Worm (Caenorhabditis elegans) whole organism, L1 larva: ENCODE results near the gene C03A3.3.

Source experiments
- C34B4.2 ChIP-seq: sonication (generic microtip); optimal IDR thresholded peaks from 2 replicates; lab custom pipeline; 2017; ENCODE audit warnings: mild to moderate bottlenecking, missing genetic modification characterization, missing compliant biosample characterization
- ceh-63 ChIP-seq: fragments of 200-800 bp; sonication (Bioruptor generic); optimal IDR thresholded peaks from 2 replicates; lab custom pipeline; 2018; ENCODE audit warnings: mild to moderate bottlenecking, missing genetic modification characterization, missing compliant biosample characterization
- ceh-88 ChIP-seq: fragments of 200-800 bp; sonication (Bioruptor generic); IDR thresholded peaks from 2 replicates; pipeline ENCODE4 v1.3.6; 2022; ENCODE audit warnings: missing genetic modification characterization, missing compliant biosample characterization
- ceh-90 ChIP-seq: sonication (generic microtip); optimal IDR thresholded peaks from 2 replicates; lab custom pipeline; 2016; ENCODE audit warnings: missing genetic modification characterization, missing compliant biosample characterization
- dpl-1 ChIP-seq, 3 experiments: fragments of 150-350 bp in 2 of 3; sonication (generic microtip) in 1 of 3; optimal IDR thresholded peaks; 2 replicates each; lab custom pipeline; 2014 to 2017; ENCODE audit warnings: missing biosample characterization in 3 of 3, missing genetic modification characterization in 3 of 3, missing genetic modification reagents in 3 of 3
- egl-13 ChIP-seq: sonication (generic microtip); optimal IDR thresholded peaks from 2 replicates; lab custom pipeline; 2016; ENCODE audit warnings: missing genotype, missing genetic modification reagents, missing genetic modification characterization, missing compliant biosample characterization
- elt-2 ChIP-seq: sonication (generic microtip); optimal IDR thresholded peaks from 2 replicates; lab custom pipeline; 2016; ENCODE audit warnings: missing genetic modification characterization, mild to moderate bottlenecking, inconsistent platforms, missing compliant biosample characterization, missing genetic modification reagents
- elt-3 ChIP-seq, 6 experiments: fragments of 150-350 bp in 1 of 6; sonication (generic microtip); optimal IDR thresholded peaks; 2 replicates each; lab custom pipeline; 2017 to 2018; ENCODE audit warnings: missing biosample characterization in 6 of 6, missing genetic modification characterization in 6 of 6, inconsistent platforms in 1 of 6
- fkh-10 ChIP-seq: sonication (generic microtip); optimal IDR thresholded peaks from 2 replicates; lab custom pipeline; 2017; ENCODE audit warnings: missing biosample characterization, missing genetic modification reagents, missing genetic modification characterization
- fkh-4 ChIP-seq: sonication (generic microtip); optimal IDR thresholded peaks from 2 replicates; lab custom pipeline; 2016; ENCODE audit warnings: missing compliant biosample characterization, missing genetic modification characterization, borderline replicate concordance
- grh-1 ChIP-seq: fragments of 200-800 bp; sonication (Bioruptor generic); IDR thresholded peaks from 2 replicates; pipeline ENCODE4 v1.3.6; 2022; ENCODE audit warnings: missing genetic modification reagents, missing genetic modification characterization, missing compliant biosample characterization
- hlh-17 ChIP-seq: fragments of 200-800 bp; sonication (Bioruptor generic); optimal IDR thresholded peaks from 2 replicates; lab custom pipeline; 2018; ENCODE audit warnings: missing genetic modification characterization, mild to moderate bottlenecking, missing compliant biosample characterization, moderate library complexity, borderline replicate concordance
- jun-1 ChIP-seq: fragments of 150-350 bp; optimal IDR thresholded peaks from 2 replicates; lab custom pipeline; 2014; ENCODE audit warnings: missing biosample characterization, missing genetic modification reagents, missing genetic modification characterization
- lin-13 ChIP-seq: fragments of 150-350 bp; optimal IDR thresholded peaks from 2 replicates; lab custom pipeline; 2014; ENCODE audit warnings: missing biosample characterization, missing genetic modification reagents, missing genetic modification characterization
- lin-14 ChIP-seq: fragments of 200-800 bp; sonication (Bioruptor generic); optimal IDR thresholded peaks from 2 replicates; lab custom pipeline; 2018; ENCODE audit warnings: mild to moderate bottlenecking, missing genetic modification characterization, moderate library complexity, missing compliant biosample characterization
- lin-35 ChIP-seq, 2 experiments: fragments of 150-350 bp; optimal IDR thresholded peaks; 2 replicates each; lab custom pipeline; 2014; ENCODE audit warnings: missing biosample characterization in 2 of 2, missing genetic modification characterization in 2 of 2, missing genetic modification reagents in 2 of 2
- lsy-2 ChIP-seq, 2 experiments: fragments of 150-350 bp; optimal IDR thresholded peaks; 2 replicates each; lab custom pipeline; 2014; ENCODE audit warnings: missing biosample characterization in 2 of 2, missing genetic modification characterization in 2 of 2
- mdl-1 ChIP-seq, 2 experiments: fragments of 150-350 bp; optimal IDR thresholded peaks; 2 replicates each; lab custom pipeline; 2014 to 2017; ENCODE audit warnings: missing biosample characterization in 2 of 2, missing genetic modification characterization in 2 of 2, inconsistent platforms in 1 of 2
- nhr-11 ChIP-seq: fragments of 150-350 bp; optimal IDR thresholded peaks from 2 replicates; lab custom pipeline; 2014; ENCODE audit warnings: missing biosample characterization, missing genetic modification characterization
- nhr-20 ChIP-seq: sonication (generic microtip); optimal IDR thresholded peaks from 2 replicates; lab custom pipeline; 2016; ENCODE audit warnings: mild to moderate bottlenecking, missing genetic modification characterization, missing compliant biosample characterization
- nhr-237 ChIP-seq: fragments of 150-350 bp; optimal IDR thresholded peaks from 2 replicates; lab custom pipeline; 2014; ENCODE audit warnings: missing biosample characterization, missing genetic modification characterization
- nhr-28 ChIP-seq: fragments of 150-350 bp; optimal IDR thresholded peaks from 2 replicates; lab custom pipeline; 2014; ENCODE audit warnings: missing biosample characterization, missing genetic modification characterization
- nhr-71 ChIP-seq: sonication (generic microtip); optimal IDR thresholded peaks from 2 replicates; lab custom pipeline; 2016; ENCODE audit warnings: mild to moderate bottlenecking, missing genetic modification characterization, moderate library complexity, missing compliant biosample characterization
- nhr-77 ChIP-seq: fragments of 150-350 bp; optimal IDR thresholded peaks from 2 replicates; lab custom pipeline; 2014; ENCODE audit warnings: missing biosample characterization, missing genetic modification characterization
- nhr-84 ChIP-seq: sonication (generic microtip); optimal IDR thresholded peaks from 2 replicates; lab custom pipeline; 2017; ENCODE audit warnings: missing biosample characterization, missing genetic modification characterization
- nhr-85 ChIP-seq: sonication (generic microtip); peaks from one replicate; lab custom pipeline; 2016; ENCODE audit warnings: missing genetic modification characterization, inconsistent platforms, missing compliant biosample characterization
- pag-3 ChIP-seq: sonication (generic microtip); optimal IDR thresholded peaks from 2 replicates; lab custom pipeline; 2017; ENCODE audit warnings: missing genetic modification characterization, mild to moderate bottlenecking, missing compliant biosample characterization, antibody characterized with exemption, borderline replicate concordance; ENCODE audit not compliant: insufficient read depth
- rnt-1 ChIP-seq: sonication (generic microtip); optimal IDR thresholded peaks from 2 replicates; lab custom pipeline; 2016; ENCODE audit warnings: mild to moderate bottlenecking, missing genetic modification characterization, moderate library complexity, missing compliant biosample characterization
- snpc-4 ChIP-seq: fragments of 150-350 bp; optimal IDR thresholded peaks from 2 replicates; lab custom pipeline; 2014; ENCODE audit warnings: missing biosample characterization, missing genetic modification characterization
- snu-23 ChIP-seq: sonication (generic microtip); optimal IDR thresholded peaks from 2 replicates; lab custom pipeline; 2016; ENCODE audit warnings: missing genetic modification characterization, missing compliant biosample characterization
- sox-4 ChIP-seq: sonication (generic microtip); optimal IDR thresholded peaks from 2 replicates; lab custom pipeline; 2016; ENCODE audit warnings: missing genetic modification characterization, missing compliant biosample characterization
- sptf-1 ChIP-seq: fragments of 150-350 bp; optimal IDR thresholded peaks from 2 replicates; lab custom pipeline; 2014; ENCODE audit warnings: missing biosample characterization, missing genetic modification characterization
- tbx-2 ChIP-seq: sonication (generic microtip); optimal IDR thresholded peaks from 2 replicates; lab custom pipeline; 2016; ENCODE audit warnings: missing genetic modification characterization, missing compliant biosample characterization
- unc-62 ChIP-seq: fragments of 150-350 bp; optimal IDR thresholded peaks from 2 replicates; lab custom pipeline; 2014; ENCODE audit warnings: missing biosample characterization, missing genetic modification reagents, missing genetic modification characterization
- ztf-4 ChIP-seq: fragments of 150-350 bp; optimal IDR thresholded peaks from 2 replicates; lab custom pipeline; 2014; ENCODE audit warnings: missing biosample characterization, missing genetic modification characterization

The C03A3.3 gene

DNA sequence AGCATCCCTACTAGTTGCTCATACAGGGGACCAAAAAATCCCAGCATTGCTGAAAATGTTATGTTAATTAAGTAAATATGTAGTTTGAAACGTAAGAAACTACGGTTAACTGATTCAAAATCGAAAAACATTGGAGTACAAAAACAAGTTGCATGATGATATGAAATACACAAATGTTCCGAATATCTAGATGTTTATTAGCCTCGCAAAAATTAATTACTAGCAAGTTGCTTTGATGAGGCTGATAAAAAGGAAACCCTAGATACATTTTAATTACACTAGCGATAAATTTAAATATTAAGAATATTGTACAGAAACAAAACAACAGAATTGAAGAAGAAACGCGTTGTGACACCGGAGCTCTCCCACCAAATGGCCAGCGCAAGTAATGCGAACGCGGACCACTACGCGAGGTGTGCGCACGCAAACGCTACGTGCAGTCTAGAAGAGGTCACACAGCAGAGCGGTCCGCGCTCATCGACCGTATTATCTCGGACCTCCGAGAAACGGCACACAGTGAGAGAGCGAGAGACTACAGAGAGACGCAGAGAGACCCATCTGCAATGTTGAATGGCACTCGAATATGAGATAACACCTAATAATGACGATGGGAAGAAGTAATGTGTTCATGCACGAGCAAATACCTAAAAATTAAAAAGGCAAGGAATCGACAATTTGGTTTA lies 28.0 kb upstream of the C03A3.3 start, which contains the start of gene inx-2:
TSS of gene inx-2 (minus strand) at position 51 of the 683 bp plus-strand sequence.
- TF ChIP-seq C34B4.2 (tag; lab: Kevin White, UChicago) = no peak
- no peak for TF ChIP-seq ceh-88 (GFP tag; lab: Robert Waterston, UW)
- no peak for TF ChIP-seq ceh-63 (GFP tag; lab: Kevin White, UChicago)
- TF ChIP-seq mdl-1 (tag; optimal IDR thresholded peaks at IDR 0.05; lab: Kevin White, UChicago) = no peak

DNA sequence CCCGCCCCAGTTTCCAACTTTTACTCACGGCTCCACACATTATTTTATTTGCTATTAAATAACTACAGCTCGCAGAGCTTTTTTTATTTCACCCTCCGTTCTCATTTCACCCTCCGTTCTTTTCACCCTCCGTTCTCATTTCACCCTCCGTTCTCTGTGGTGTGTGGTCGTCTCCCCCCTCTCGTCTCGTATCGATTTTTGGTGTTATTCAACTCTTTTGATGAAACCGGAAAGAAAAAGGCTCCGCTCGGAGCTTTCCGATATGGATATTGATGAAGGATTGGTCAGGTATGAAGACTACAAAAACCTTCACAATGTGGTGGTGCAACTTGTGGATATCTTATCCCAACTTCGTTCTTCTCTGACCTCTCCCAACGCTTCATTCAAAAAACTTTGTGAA lies 21.7 kb upstream of the C03A3.3 start:
- TF ChIP-seq nhr-20 (tag; lab: Kevin White, UChicago) = no peak
- no peak for TF ChIP-seq fkh-4 (tag; lab: Kevin White, UChicago)
- no peak for TF ChIP-seq mdl-1 (tag; optimal IDR thresholded peaks at IDR 0.05; lab: Kevin White, UChicago)
- no peak for TF ChIP-seq pag-3 (tag; lab: Kevin White, UChicago)
- no peak for TF ChIP-seq sox-4 (tag; lab: Kevin White, UChicago)
- TF ChIP-seq dpl-1 (GFP tag; optimal IDR thresholded peaks at IDR 0.05; lab: Kevin White, UChicago) = no peak
- TF ChIP-seq ztf-4 (tag; lab: Kevin White, UChicago) = no peak
- no peak for TF ChIP-seq lin-35 (GFP tag; optimal IDR thresholded peaks at IDR 0.05; lab: Kevin White, UChicago)
- no peak for TF ChIP-seq sptf-1 (tag; lab: Kevin White, UChicago)

DNA sequence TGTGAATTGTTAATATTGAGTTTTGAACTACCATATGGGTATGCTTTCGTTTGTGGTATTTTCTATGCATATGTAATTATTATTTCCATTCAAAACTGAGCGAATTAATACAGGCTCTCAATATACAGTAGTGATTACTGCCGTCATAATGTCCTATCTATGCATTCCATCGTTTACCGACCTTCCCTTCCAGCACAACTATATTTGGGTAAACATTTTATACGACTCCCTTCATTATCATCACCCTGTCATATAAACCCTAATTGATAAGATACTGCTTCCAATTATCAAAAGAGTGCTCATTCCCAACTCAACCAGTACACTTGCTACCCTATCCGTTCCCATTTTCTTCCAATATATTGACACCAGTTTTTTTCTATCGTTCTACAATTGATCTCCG lies 21.1 kb upstream of the C03A3.3 start:
- TF ChIP-seq ztf-4 (tag; lab: Kevin White, UChicago) = no peak
- TF ChIP-seq nhr-77 (tag; lab: Kevin White, UChicago) = no peak
- no peak for TF ChIP-seq nhr-11 (tag; lab: Kevin White, UChicago)
- TF ChIP-seq grh-1 (GFP tag; lab: Robert Waterston, UW) = no peak
- TF ChIP-seq snu-23 (GFP tag; lab: Kevin White, UChicago) = no peak
- TF ChIP-seq elt-2 (tag; lab: Kevin White, UChicago) = peak; percentile 53
- no peak for TF ChIP-seq lin-13 (GFP tag; lab: Kevin White, UChicago)
- no peak for TF ChIP-seq hlh-17 (GFP tag; lab: Kevin White, UChicago)

DNA sequence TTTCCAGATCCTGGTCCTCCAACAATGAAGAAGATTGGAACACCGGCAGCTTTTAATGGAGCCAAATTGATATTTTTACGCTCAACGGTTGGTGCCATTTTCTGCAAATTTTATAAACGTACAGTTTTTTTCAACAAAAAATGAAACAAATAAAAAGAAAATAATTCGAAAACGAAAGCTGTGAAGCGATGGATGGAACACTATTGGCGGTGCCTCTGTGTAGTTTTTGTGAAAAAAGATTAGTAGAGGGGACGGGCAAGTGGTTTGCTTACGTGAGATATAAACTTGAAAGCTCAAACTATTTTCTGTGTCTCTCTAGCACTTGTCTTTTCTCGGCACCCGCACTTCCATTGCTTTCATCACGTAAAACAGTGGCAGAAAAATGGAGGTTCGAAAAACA lies 18.7 kb upstream of the C03A3.3 start, which contains the start of gene F38B2.4:
TSS of gene F38B2.4 (minus strand) at position 101 of the 400 bp plus-strand sequence.
- TF ChIP-seq pag-3 (tag; lab: Kevin White, UChicago) (peak; percentile 37), rnt-1 (peak; percentile 17), unc-62 (GFP tag; lab: Kevin White, UChicago) (no peak), nhr-85 (tag; lab: Kevin White, UChicago) (peak; percentile 24), jun-1 (tag; lab: Kevin White, UChicago) (no peak), lin-14 (GFP tag; lab: Kevin White, UChicago) (peak; percentile 62)

DNA sequence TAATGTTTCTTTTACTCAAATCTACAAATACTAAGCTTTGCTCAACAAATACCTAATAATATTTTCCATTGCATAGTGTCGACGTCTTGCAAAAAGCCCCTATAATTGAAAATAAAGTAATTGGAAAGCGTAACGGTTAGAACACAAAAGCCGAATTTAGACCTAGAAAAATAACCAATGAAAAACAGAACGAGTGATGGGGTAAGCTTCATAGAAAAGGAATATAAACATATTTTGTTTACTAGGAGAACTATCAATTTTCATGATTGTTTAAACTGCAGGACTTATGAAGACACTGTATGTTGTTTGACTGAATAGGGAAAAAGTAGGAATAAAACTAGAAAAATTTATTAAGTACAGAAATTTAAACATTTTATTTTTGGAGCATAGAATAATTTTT lies 17.4 kb upstream of the C03A3.3 start, which contains the start of gene F38B2.3:
TSS of gene F38B2.3 (minus strand) at position 101 of the 400 bp plus-strand sequence.
- TF ChIP-seq nhr-84 (tag; lab: Kevin White, UChicago) (no peak), lin-14 (GFP tag; lab: Kevin White, UChicago) (no peak), egl-13 (no peak), tbx-2 (tag; lab: Kevin White, UChicago) (no peak), ceh-90 (tag; lab: Kevin White, UChicago) (no peak), snpc-4 (tag; lab: Kevin White, UChicago) (no peak), elt-3 (tag; optimal IDR thresholded peaks at IDR 0.05; lab: Kevin White, UChicago) (no peak), mdl-1 (tag; optimal IDR thresholded peaks at IDR 0.05; lab: Kevin White, UChicago) (no peak), nhr-237 (tag; lab: Kevin White, UChicago) (no peak), fkh-10 (GFP tag; lab: Kevin White, UChicago) (no peak), nhr-71 (tag; lab: Kevin White, UChicago) (no peak), nhr-28 (tag; lab: Kevin White, UChicago) (no peak), grh-1 (GFP tag; lab: Robert Waterston, UW) (no peak), snu-23 (GFP tag; lab: Kevin White, UChicago) (no peak), lsy-2 (tag; optimal IDR thresholded peaks at IDR 0.05; lab: Kevin White, UChicago) (no peak)
